Fruit fly (Drosophila melanogaster): Measurements from ENCODE around the gene Cad96Ca.

- no peak for TF ChIP-seq CG9948 (tag; optimal IDR thresholded peaks at IDR 0.05)
- no peak for TF ChIP-seq CG10348 (GFP tag; IDR thresholded peaks at IDR 0.05)
Measured at dm6 chr3R:25172976-25173375, 35.1 kb downstream of the Cad96Ca start.

Measured in whole organism, pupa.